Fruit fly (Drosophila melanogaster) whole organism, prepupa: Measurements from ENCODE around the gene CG33120.

Source experiments
- CG10669 ChIP-seq: fragments of 200-800 bp; sonication (Bioruptor generic); optimal IDR thresholded peaks from 3 replicates; lab custom pipeline; 2018; ENCODE audit warnings: missing biosample characterization, mild to moderate bottlenecking, missing genetic modification characterization, moderate library complexity
- CG11762 ChIP-seq: fragments of 200-800 bp; sonication (Bioruptor generic); optimal IDR thresholded peaks from 3 replicates; lab custom pipeline; 2016; ENCODE audit warnings: missing biosample characterization, missing genetic modification characterization; ENCODE audit not compliant: insufficient read depth
- CG11902 ChIP-seq: fragments of 200-800 bp; sonication (Bioruptor generic); optimal IDR thresholded peaks from 3 replicates; lab custom pipeline; 2016; ENCODE audit warnings: missing biosample characterization, missing genetic modification characterization
- CG16779 ChIP-seq: fragments of 200-800 bp; sonication (Bioruptor generic); optimal IDR thresholded peaks from 3 replicates; lab custom pipeline; 2017; ENCODE audit warnings: missing biosample characterization, mild to moderate bottlenecking, missing genetic modification characterization
- CG34406 ChIP-seq: fragments of 200-800 bp; sonication (Bioruptor generic); optimal IDR thresholded peaks from 3 replicates; lab custom pipeline; 2016; ENCODE audit warnings: missing biosample characterization, missing genetic modification characterization
- CG3919 ChIP-seq: fragments of 200-800 bp; sonication (Bioruptor generic); optimal IDR thresholded peaks from 3 replicates; lab custom pipeline; 2016; ENCODE audit warnings: missing biosample characterization, missing genetic modification characterization
- CG4318 ChIP-seq: fragments of 200-800 bp; sonication (Bioruptor generic); optimal IDR thresholded peaks from 3 replicates; lab custom pipeline; 2017; ENCODE audit warnings: missing biosample characterization, mild to moderate bottlenecking, missing genetic modification characterization
- CG6163 ChIP-seq: fragments of 200-800 bp; sonication (Bioruptor generic); IDR thresholded peaks from 3 replicates; pipeline ENCODE4 v1.3.6; 2022; ENCODE audit warnings: missing biosample characterization, missing genetic modification characterization
- CG6276 ChIP-seq: fragments of 200-800 bp; sonication (Bioruptor generic); optimal IDR thresholded peaks from 2 replicates; lab custom pipeline; 2017; ENCODE audit warnings: missing biosample characterization, mild to moderate bottlenecking, missing genetic modification characterization
- CG6792 ChIP-seq: fragments of 200-800 bp; sonication (Bioruptor generic); optimal IDR thresholded peaks from 3 replicates; lab custom pipeline; 2016; ENCODE audit warnings: missing biosample characterization, missing genetic modification characterization
- CG6808 ChIP-seq: fragments of 200-800 bp; sonication (Bioruptor generic); optimal IDR thresholded peaks from 3 replicates; lab custom pipeline; 2017; ENCODE audit warnings: missing biosample characterization, missing genetic modification characterization, mild to moderate bottlenecking, moderate library complexity, missing genetic modification reagents
- CG6854 ChIP-seq: fragments of 200-800 bp; sonication (Bioruptor generic); optimal IDR thresholded peaks from 2 replicates; lab custom pipeline; 2017; ENCODE audit warnings: missing biosample characterization, mild to moderate bottlenecking, missing genetic modification characterization
- CG7368 ChIP-seq: fragments of 200-800 bp; sonication (Bioruptor generic); optimal IDR thresholded peaks from 3 replicates; lab custom pipeline; 2016; ENCODE audit warnings: missing biosample characterization, missing genetic modification characterization
- CG8119 ChIP-seq: fragments of 200-800 bp; sonication (Bioruptor generic); IDR thresholded peaks from 3 replicates; pipeline ENCODE4 v1.3.6; 2022; ENCODE audit warnings: missing biosample characterization, missing genetic modification characterization
- CG8319 ChIP-seq: fragments of 200-800 bp; sonication (Bioruptor generic); optimal IDR thresholded peaks from 3 replicates; lab custom pipeline; 2016; ENCODE audit warnings: missing biosample characterization, missing genetic modification characterization
- Eip78C ChIP-seq: fragments of 200-800 bp; sonication (Bioruptor generic); peaks from one replicate; lab custom pipeline; 2016; ENCODE audit warnings: missing biosample characterization, missing genetic modification characterization
- Ets21C ChIP-seq: fragments of 200-800 bp; sonication (Bioruptor generic); optimal IDR thresholded peaks from 3 replicates; lab custom pipeline; 2016; ENCODE audit warnings: missing biosample characterization, missing genetic modification characterization
- Ets96B ChIP-seq: fragments of 200-800 bp; optimal IDR thresholded peaks from 2 replicates; lab custom pipeline; 2019; ENCODE audit warnings: missing biosample characterization, mild to moderate bottlenecking, missing genetic modification characterization, moderate library complexity
- Hr39 ChIP-seq: fragments of 200-800 bp; sonication (Bioruptor generic); optimal IDR thresholded peaks from 2 replicates; lab custom pipeline; 2016; ENCODE audit warnings: missing biosample characterization, missing genetic modification characterization
- Hr4 ChIP-seq: fragments of 200-800 bp; sonication (Bioruptor generic); optimal IDR thresholded peaks from 3 replicates; lab custom pipeline; 2016; ENCODE audit warnings: missing biosample characterization, missing genetic modification characterization
- Lpt ChIP-seq: fragments of 200-800 bp; sonication (Bioruptor generic); optimal IDR thresholded peaks from 3 replicates; lab custom pipeline; 2016; ENCODE audit warnings: missing biosample characterization, missing genetic modification characterization
- Met ChIP-seq: fragments of 200-800 bp; sonication (Bioruptor generic); optimal IDR thresholded peaks from 3 replicates; lab custom pipeline; 2016; ENCODE audit warnings: missing biosample characterization, missing genetic modification characterization
- OdsH ChIP-seq: fragments of 200-800 bp; sonication (Bioruptor generic); optimal IDR thresholded peaks from 3 replicates; lab custom pipeline; 2016; ENCODE audit warnings: missing biosample characterization, missing genetic modification characterization
- Smox ChIP-seq: fragments of 200-800 bp; sonication (Bioruptor generic); optimal IDR thresholded peaks from 3 replicates; lab custom pipeline; 2016; ENCODE audit warnings: missing biosample characterization, missing genetic modification characterization
- Sox102F ChIP-seq: fragments of 200-800 bp; sonication (Bioruptor generic); optimal IDR thresholded peaks from 2 replicates; lab custom pipeline; 2016; ENCODE audit warnings: missing biosample characterization, mild to moderate bottlenecking, missing genetic modification characterization
- Sox14 ChIP-seq: fragments of 200-800 bp; sonication (Bioruptor generic); optimal IDR thresholded peaks from 3 replicates; lab custom pipeline; 2016; ENCODE audit warnings: missing biosample characterization, missing genetic modification characterization
- Sox15 ChIP-seq: fragments of 200-800 bp; sonication (Bioruptor generic); optimal IDR thresholded peaks from 3 replicates; lab custom pipeline; 2016; ENCODE audit warnings: missing biosample characterization, missing genetic modification characterization
- acj6 ChIP-seq: fragments of 200-800 bp; sonication (Bioruptor generic); optimal IDR thresholded peaks from 3 replicates; lab custom pipeline; 2016; ENCODE audit warnings: missing biosample characterization, missing genetic modification characterization
- cyc ChIP-seq: fragments of 200-800 bp; sonication (Bioruptor generic); optimal IDR thresholded peaks from 3 replicates; lab custom pipeline; 2016; ENCODE audit warnings: missing biosample characterization, missing genetic modification characterization
- dac ChIP-seq: fragments of 200-800 bp; sonication (Bioruptor generic); optimal IDR thresholded peaks from 2 replicates; lab custom pipeline; 2017; ENCODE audit warnings: missing biosample characterization, mild to moderate bottlenecking, missing genetic modification characterization
- dsx ChIP-seq: fragments of 200-800 bp; optimal IDR thresholded peaks from 3 replicates; lab custom pipeline; 2019; ENCODE audit warnings: missing biosample characterization, mild to moderate bottlenecking, missing genetic modification characterization, moderate library complexity; ENCODE audit not compliant: poor library complexity, severe bottlenecking
- eg ChIP-seq: fragments of 200-800 bp; sonication (Bioruptor generic); IDR thresholded peaks from 3 replicates; pipeline ENCODE4 v1.3.6; 2022; ENCODE audit warnings: missing biosample characterization, missing genetic modification characterization
- esn ChIP-seq: fragments of 200-800 bp; sonication (Bioruptor generic); optimal IDR thresholded peaks from 2 replicates; lab custom pipeline; 2016; ENCODE audit warnings: missing biosample characterization, mild to moderate bottlenecking, missing genetic modification characterization, moderate library complexity
- fd59A ChIP-seq: fragments of 200-800 bp; sonication (Bioruptor generic); optimal IDR thresholded peaks from 2 replicates; lab custom pipeline; 2017; ENCODE audit warnings: missing biosample characterization, mild to moderate bottlenecking, missing genetic modification characterization, missing genetic modification reagents
- fd85E ChIP-seq: fragments of 200-800 bp; sonication (Bioruptor generic); optimal IDR thresholded peaks from 3 replicates; lab custom pipeline; 2016; ENCODE audit warnings: missing biosample characterization, missing genetic modification characterization
- fkh ChIP-seq: fragments of 200-800 bp; sonication (Bioruptor generic); optimal IDR thresholded peaks from 3 replicates; lab custom pipeline; 2017; ENCODE audit warnings: missing biosample characterization, mild to moderate bottlenecking, missing genetic modification characterization, moderate library complexity
- lz ChIP-seq: fragments of 200-800 bp; sonication (Bioruptor generic); optimal IDR thresholded peaks from 3 replicates; lab custom pipeline; 2016; ENCODE audit warnings: missing biosample characterization, missing genetic modification characterization
- net ChIP-seq: fragments of 200-800 bp; sonication (Bioruptor generic); optimal IDR thresholded peaks from 3 replicates; lab custom pipeline; 2016; ENCODE audit warnings: missing biosample characterization, missing genetic modification characterization
- pdm3 ChIP-seq: fragments of 200-800 bp; sonication (Bioruptor generic); optimal IDR thresholded peaks from 3 replicates; lab custom pipeline; 2016; ENCODE audit warnings: missing biosample characterization, missing genetic modification characterization
- spab ChIP-seq: fragments of 200-800 bp; sonication (Bioruptor generic); optimal IDR thresholded peaks from 2 replicates; lab custom pipeline; 2017; ENCODE audit warnings: missing biosample characterization, mild to moderate bottlenecking, missing genetic modification characterization, missing genetic modification reagents
- ss ChIP-seq, 2 experiments: fragments of 200-800 bp; sonication (Bioruptor generic); optimal IDR thresholded peaks; 2 replicates in 1 of 2; 3 replicates in 1 of 2; lab custom pipeline; 2017 to 2018; ENCODE audit warnings: mild to moderate bottlenecking in 2 of 2, missing biosample characterization in 2 of 2, missing genetic modification characterization in 2 of 2, moderate library complexity in 1 of 2
- svp ChIP-seq: fragments of 200-800 bp; sonication (Bioruptor generic); peaks from one replicate; lab custom pipeline; 2016; ENCODE audit warnings: missing biosample characterization, missing genetic modification characterization
- topi ChIP-seq: fragments of 200-800 bp; sonication (Bioruptor generic); optimal IDR thresholded peaks from 3 replicates; lab custom pipeline; 2016; ENCODE audit warnings: missing biosample characterization, missing genetic modification characterization
- vri ChIP-seq: fragments of 200-800 bp; sonication (Bioruptor generic); optimal IDR thresholded peaks from 3 replicates; lab custom pipeline; 2016; ENCODE audit warnings: missing biosample characterization, mild to moderate bottlenecking, missing genetic modification characterization

CG33120 gene

DNA sequence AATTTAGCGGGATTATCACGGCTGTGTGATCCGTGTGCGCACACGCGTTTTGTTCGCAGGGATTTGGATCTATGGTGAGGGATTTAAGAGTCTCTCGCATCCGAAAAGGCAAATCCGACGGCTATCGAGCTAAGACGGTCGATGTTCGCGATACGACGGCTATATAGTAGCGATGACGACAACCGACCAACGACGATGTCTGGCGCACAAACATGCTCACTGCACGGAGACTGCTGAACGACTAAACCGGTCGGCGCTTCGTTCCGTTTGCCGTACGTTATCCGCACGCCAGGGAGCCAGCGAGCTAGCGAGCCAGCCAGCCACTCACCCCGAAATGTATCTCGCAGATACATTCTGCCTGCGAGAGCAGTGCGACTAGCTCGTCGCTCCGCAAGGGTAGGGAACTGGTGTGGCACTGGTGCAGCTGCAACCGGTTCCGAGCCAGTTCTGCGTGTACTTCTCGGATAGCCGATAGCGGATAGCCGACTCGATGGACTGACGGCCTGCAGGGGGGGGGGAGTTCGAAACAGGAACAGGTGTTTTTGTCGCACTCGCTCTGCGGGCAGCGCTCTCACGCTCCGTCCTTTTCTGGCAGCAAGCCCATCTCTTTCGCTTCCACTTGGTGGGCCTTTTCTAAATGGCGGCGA is 36.8 kb upstream of the CG33120 start, which contains the start of gene tup (continued):
- TF ChIP-seq ss (GFP tag; optimal IDR thresholded peaks at IDR 0.05; lab: Kevin White, UChicago) (peak; percentile 58 to 61), esn (peak; percentile 29), fd85E (no peak), CG8319 (GFP tag; lab: Kevin White, UChicago) (no peak), Sox15 (no peak), CG4318 (GFP tag; lab: Kevin White, UChicago) (no peak), CG11762 (GFP tag; lab: Kevin White, UChicago) (no peak), svp (GFP tag; lab: Kevin White, UChicago) (peak; percentile 44), pdm3 (GFP tag; lab: Kevin White, UChicago) (no peak), dsx (GFP tag; lab: Kevin White, UChicago) (no peak), acj6 (GFP tag; lab: Kevin White, UChicago) (no peak), CG6854 (GFP tag; lab: Kevin White, UChicago) (no peak), spab (GFP tag; lab: Kevin White, UChicago) (no peak), Ets96B (tag; lab: Kevin White, UChicago) (no peak), vri (GFP tag; lab: Kevin White, UChicago) (no peak), net (GFP tag; lab: Kevin White, UChicago) (peak; percentile 43), Lpt (GFP tag; lab: Kevin White, UChicago) (peak; percentile 22), CG8119 (peak; percentile 49; the same call in 1 of the 3 replicates), CG6808 (GFP tag; lab: Kevin White, UChicago) (no peak), CG6792 (GFP tag; lab: Kevin White, UChicago) (no peak), CG6163 (GFP tag; lab: Robert Waterston, UW) (peak; percentile 50; the same call in 2 of the 3 replicates), CG6276 (GFP tag; lab: Kevin White, UChicago) (no peak), OdsH (GFP tag; lab: Kevin White, UChicago) (no peak), Smox (GFP tag; lab: Kevin White, UChicago) (no peak)

DNA sequence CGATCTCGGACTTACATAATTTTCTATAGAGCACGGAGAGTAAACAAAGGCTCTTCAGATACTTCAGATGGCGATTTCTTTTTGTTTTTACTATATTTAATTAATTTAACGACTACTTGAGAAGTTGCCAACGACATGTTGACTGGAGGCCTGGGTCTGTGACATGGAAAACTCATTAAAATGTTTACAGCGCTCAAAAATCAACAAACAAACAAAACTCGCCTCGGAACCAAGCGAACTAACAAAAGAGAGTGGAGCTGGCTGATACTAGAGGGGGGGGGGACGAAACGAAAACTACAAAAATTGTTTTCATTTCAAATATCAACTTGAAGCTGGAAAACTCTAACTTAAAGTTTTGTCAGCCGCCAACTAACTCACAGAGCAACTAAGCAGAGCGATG is 34.1 kb upstream of the CG33120 start:
- no peak for TF ChIP-seq CG10669
- peak; percentile 84 for TF ChIP-seq fkh (GFP tag; lab: Kevin White, UChicago)

DNA sequence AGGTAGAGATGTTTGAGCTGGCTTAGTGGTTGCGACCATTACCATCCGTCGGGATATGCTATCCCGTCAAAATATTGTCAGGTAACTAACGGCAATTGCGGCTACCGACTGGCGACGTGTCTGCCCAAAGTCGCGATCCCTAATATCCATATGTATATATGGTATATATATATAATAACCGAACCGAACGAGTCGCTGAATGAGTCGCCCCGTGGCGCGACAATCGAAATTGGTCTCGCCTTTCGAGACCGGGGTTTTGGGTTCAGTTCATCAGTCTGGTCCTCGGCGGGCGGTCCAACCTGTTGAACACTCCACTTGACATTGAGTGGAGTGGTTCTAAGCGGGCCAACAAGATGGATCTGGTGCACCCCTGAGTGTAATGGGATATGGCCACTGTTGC is 30.8 kb upstream of the CG33120 start:
- TF ChIP-seq CG16779 (no peak), CG6792 (GFP tag; lab: Kevin White, UChicago) (no peak), Sox102F (GFP tag; lab: Kevin White, UChicago) (no peak), dsx (GFP tag; lab: Kevin White, UChicago) (no peak), CG8119 (no peak), acj6 (GFP tag; lab: Kevin White, UChicago) (no peak), svp (GFP tag; lab: Kevin White, UChicago) (no peak), ss (GFP tag; optimal IDR thresholded peaks at IDR 0.05; lab: Kevin White, UChicago) (no peak), CG34406 (GFP tag; lab: Kevin White, UChicago) (no peak), Met (GFP tag; lab: Kevin White, UChicago) (no peak), CG8319 (GFP tag; lab: Kevin White, UChicago) (no peak), dac (GFP tag; lab: Kevin White, UChicago) (no peak), Smox (GFP tag; lab: Kevin White, UChicago) (no peak), Hr4 (GFP tag; lab: Kevin White, UChicago) (no peak)

DNA sequence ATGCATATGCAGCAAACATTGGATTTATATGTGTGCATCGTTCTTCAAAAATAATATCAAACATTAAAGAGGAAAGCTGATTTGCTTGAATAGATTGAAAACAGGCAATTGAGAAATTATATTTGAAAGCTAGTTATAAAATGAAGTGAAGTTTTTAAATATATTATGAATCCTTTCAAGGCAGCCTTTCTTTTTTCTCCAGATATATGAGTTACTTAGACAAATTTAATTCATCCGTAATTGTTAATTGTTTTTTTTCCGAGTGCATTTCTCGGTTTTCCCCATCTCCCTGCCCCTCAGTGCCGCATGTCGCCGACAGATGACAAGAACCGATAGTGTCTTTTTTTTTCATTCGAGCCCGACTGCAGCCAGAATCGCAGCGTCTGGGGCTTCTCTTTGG is 27.4 kb upstream of the CG33120 start:
- peak; percentile 6 for TF ChIP-seq fd59A
- no peak for TF ChIP-seq Sox14 (GFP tag; lab: Kevin White, UChicago)
- peak; percentile 33 for TF ChIP-seq lz (GFP tag; lab: Kevin White, UChicago)
- no peak for TF ChIP-seq CG6163 (GFP tag; lab: Robert Waterston, UW)
- no peak for TF ChIP-seq Ets96B (tag; lab: Kevin White, UChicago)
- TF ChIP-seq cyc (GFP tag; lab: Kevin White, UChicago) = peak; percentile 32
- no peak for TF ChIP-seq Sox15
- peak; percentile 36 for TF ChIP-seq Hr39 (GFP tag; lab: Kevin White, UChicago)
- TF ChIP-seq OdsH (GFP tag; lab: Kevin White, UChicago) = no peak
- TF ChIP-seq eg (GFP tag; lab: Robert Waterston, UW) = no peak
- TF ChIP-seq CG6792 (GFP tag; lab: Kevin White, UChicago) = no peak
- no peak for TF ChIP-seq CG4318 (GFP tag; lab: Kevin White, UChicago)
- peak; percentile 45 for TF ChIP-seq Eip78C (GFP tag; lab: Kevin White, UChicago)
- TF ChIP-seq acj6 (GFP tag; lab: Kevin White, UChicago) = peak; percentile 1
- peak; percentile 53 for TF ChIP-seq esn
- peak; percentile 30 for TF ChIP-seq topi
- TF ChIP-seq CG7368 (GFP tag; lab: Kevin White, UChicago) = no peak
- TF ChIP-seq spab (GFP tag; lab: Kevin White, UChicago) = no peak
- TF ChIP-seq Ets21C = peak; percentile 34
- no peak for TF ChIP-seq CG11902
- no peak for TF ChIP-seq CG3919 (GFP tag; lab: Kevin White, UChicago)
